ENCODE assay signal across 3 worm cellular contexts in the genomic region with DNA sequence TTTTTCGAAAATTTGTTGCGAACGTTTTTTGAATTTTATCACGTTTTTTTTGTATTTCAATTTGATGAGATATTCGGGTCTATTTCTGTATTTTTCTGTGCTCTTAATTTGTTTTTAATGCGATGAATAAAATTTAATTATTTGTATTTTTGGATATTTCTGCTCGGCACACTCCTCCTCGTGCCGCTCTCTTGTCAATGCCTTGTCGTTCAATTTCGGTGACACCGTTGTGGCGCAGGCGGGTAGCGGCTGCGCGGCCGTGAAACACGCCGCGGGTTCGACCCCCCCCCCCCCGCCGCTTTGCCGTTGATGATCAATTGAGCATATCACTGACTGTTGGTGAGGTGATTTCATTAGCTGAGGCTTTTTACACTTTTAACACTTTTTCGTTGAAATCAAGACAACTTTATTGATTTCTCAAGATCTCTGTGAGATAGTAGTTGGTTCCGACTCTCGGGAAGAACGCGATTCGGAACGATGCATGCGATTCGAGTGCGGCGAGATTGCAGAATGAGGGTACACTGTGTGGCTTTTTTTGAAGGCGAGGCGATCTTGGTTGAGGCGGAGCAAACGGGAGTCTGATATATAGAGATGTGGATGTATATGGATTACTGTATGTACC.
TF ChIP-seq lines count a peak whose summit lies in the region.

No protein-coding gene starts in this region.

TF ChIP-seq in whole organism, L1 larva, 84 proteins besides CTCF, POLR2A, EP300 and RAD21 (continued from another document and continues in another):
- TF ChIP-seq efl-1 (optimal IDR thresholded peaks at IDR 0.05; lab: Kevin White, UChicago) (peak; percentile 26 to 49), efl-1 (GFP tag; optimal IDR thresholded peaks at IDR 0.05 in 1 of 2; lab: Kevin White, UChicago) (peak; percentile 46 to 92), rnt-1 (tag; optimal IDR thresholded peaks at IDR 0.05; lab: Kevin White, UChicago) (peak; percentile 82), sox-4 (tag; optimal IDR thresholded peaks at IDR 0.05; lab: Kevin White, UChicago) (peak; percentile 27), irx-1 (tag; optimal IDR thresholded peaks at IDR 0.05; lab: Kevin White, UChicago) (peak; percentile 65), fkh-10 (GFP tag; optimal IDR thresholded peaks at IDR 0.05; lab: Kevin White, UChicago) (peak; percentile 25), ztf-11 (tag; optimal IDR thresholded peaks at IDR 0.05; lab: Kevin White, UChicago) (peak in 1 of 2 experiments; percentile 58), ama-1 (optimal IDR thresholded peaks at IDR 0.05; lab: Kevin White, UChicago) (no peak), grh-1 (GFP tag; IDR thresholded peaks at IDR 0.05; lab: Robert Waterston, UW) (peak; percentile 46; the same call in 1 of the 2 replicates), unc-86 (tag; optimal IDR thresholded peaks at IDR 0.05; lab: Kevin White, UChicago) (peak; percentile 44), elt-2 (tag; optimal IDR thresholded peaks at IDR 0.05; lab: Kevin White, UChicago) (peak; percentile 5), aha-1 (tag; optimal IDR thresholded peaks at IDR 0.05; lab: Kevin White, UChicago) (no peak), F16B12.6 (tag; optimal IDR thresholded peaks at IDR 0.05; lab: Kevin White, UChicago) (peak; percentile 45), lsy-2 (tag; optimal IDR thresholded peaks at IDR 0.05; lab: Kevin White, UChicago) (peak; percentile 53 to 59), nhr-84 (tag; optimal IDR thresholded peaks at IDR 0.05; lab: Kevin White, UChicago) (no peak), snu-23 (GFP tag; optimal IDR thresholded peaks at IDR 0.05; lab: Kevin White, UChicago) (peak; percentile 73), snpc-4 (tag; optimal IDR thresholded peaks at IDR 0.05; lab: Kevin White, UChicago) (peak; percentile 30), pag-3 (tag; optimal IDR thresholded peaks at IDR 0.05; lab: Kevin White, UChicago; ENCODE audit: borderline replicate concordance, insufficient read depth) (no peak), C16A3.4 (tag; optimal IDR thresholded peaks at IDR 0.05; lab: Kevin White, UChicago) (peak; percentile 53), ztf-4 (tag; optimal IDR thresholded peaks at IDR 0.05; lab: Kevin White, UChicago) (no peak), fkh-4 (tag; optimal IDR thresholded peaks at IDR 0.05; lab: Kevin White, UChicago; ENCODE audit: borderline replicate concordance) (no peak), nhr-76 (tag; optimal IDR thresholded peaks at IDR 0.05; lab: Kevin White, UChicago) (no peak), Y116A8C.19 (tag; optimal IDR thresholded peaks at IDR 0.05; lab: Kevin White, UChicago; ENCODE audit: borderline replicate concordance) (no peak), lin-14 (GFP tag; optimal IDR thresholded peaks at IDR 0.05; lab: Kevin White, UChicago) (peak; percentile 66), lin-35 (GFP tag; optimal IDR thresholded peaks at IDR 0.05; lab: Kevin White, UChicago) (peak; percentile 21 to 59), lin-15B (tag; optimal IDR thresholded peaks at IDR 0.05; lab: Kevin White, UChicago) (peak; percentile 24), nhr-19 (GFP tag; conservative IDR thresholded peaks at IDR 0.05; lab: Robert Waterston, UW) (peak; percentile 77), vab-15 (tag; optimal IDR thresholded peaks at IDR 0.05; lab: Kevin White, UChicago) (peak; percentile 72), swsn-7 (tag; optimal IDR thresholded peaks at IDR 0.05; lab: Kevin White, UChicago) (peak; percentile 69), lin-13 (GFP tag; optimal IDR thresholded peaks at IDR 0.05; lab: Kevin White, UChicago) (no peak), mab-9 (GFP tag; IDR thresholded peaks at IDR 0.05; lab: Robert Waterston, UW) (peak; percentile 39; the same call in 1 of the 2 replicates), mdl-1 (tag; optimal IDR thresholded peaks at IDR 0.05; lab: Kevin White, UChicago) (peak in 1 of 2 experiments; percentile 2), mep-1 (tag; optimal IDR thresholded peaks at IDR 0.05; lab: Kevin White, UChicago) (peak; percentile 69), nhr-20 (tag; optimal IDR thresholded peaks at IDR 0.05; lab: Kevin White, UChicago) (peak; percentile 56), lir-3 (tag; optimal IDR thresholded peaks at IDR 0.05; lab: Kevin White, UChicago; ENCODE audit: poor library complexity) (peak; percentile 59), skn-1 (tag; optimal IDR thresholded peaks at IDR 0.05; lab: Kevin White, UChicago) (peak; percentile 56), egl-13 (tag; optimal IDR thresholded peaks at IDR 0.05; lab: Kevin White, UChicago) (peak; percentile 76), C34B4.2 (tag; optimal IDR thresholded peaks at IDR 0.05; lab: Kevin White, UChicago) (no peak), egl-27 (tag; optimal IDR thresholded peaks at IDR 0.05; lab: Kevin White, UChicago) (no peak), tbx-2 (tag; optimal IDR thresholded peaks at IDR 0.05; lab: Kevin White, UChicago) (peak; percentile 65)

TF ChIP-seq in whole organism, L3 larva, 47 proteins besides CTCF, POLR2A, EP300 and RAD21 (continued from another document):
- TF ChIP-seq ceh-16 (tag; optimal IDR thresholded peaks at IDR 0.05; lab: Kevin White, UChicago) (no peak), mdl-1 (tag; optimal IDR thresholded peaks at IDR 0.05; lab: Kevin White, UChicago) (no peak), lin-39 (tag; optimal IDR thresholded peaks at IDR 0.05; lab: Kevin White, UChicago) (peak; percentile 89), nhr-11 (tag; optimal IDR thresholded peaks at IDR 0.05; lab: Kevin White, UChicago) (no peak), nhr-77 (tag; optimal IDR thresholded peaks at IDR 0.05; lab: Kevin White, UChicago) (no peak), fkh-2 (tag; optimal IDR thresholded peaks at IDR 0.05; lab: Kevin White, UChicago) (no peak), elt-3 (tag; optimal IDR thresholded peaks at IDR 0.05; lab: Kevin White, UChicago) (peak in 1 of 3 experiments; percentile 31), ztf-11 (tag; optimal IDR thresholded peaks at IDR 0.05; lab: Kevin White, UChicago) (no peak), elt-2 (tag; optimal IDR thresholded peaks at IDR 0.05; lab: Kevin White, UChicago) (peak; percentile 57), snpc-4 (tag; optimal IDR thresholded peaks at IDR 0.05; lab: Kevin White, UChicago) (peak; percentile 38), nhr-237 (tag; optimal IDR thresholded peaks at IDR 0.05; lab: Kevin White, UChicago) (no peak), tbx-2 (tag; optimal IDR thresholded peaks at IDR 0.05; lab: Kevin White, UChicago) (peak; percentile 80), egl-5 (tag; optimal IDR thresholded peaks at IDR 0.05; lab: Kevin White, UChicago) (no peak), sea-2 (GFP tag; optimal IDR thresholded peaks at IDR 0.05; lab: Kevin White, UChicago) (peak; percentile 66), nhr-28 (tag; optimal IDR thresholded peaks at IDR 0.05; lab: Kevin White, UChicago) (no peak), unc-39 (tag; optimal IDR thresholded peaks at IDR 0.05; lab: Kevin White, UChicago) (no peak), nhr-67 (tag; optimal IDR thresholded peaks at IDR 0.05; lab: Kevin White, UChicago) (no peak), fkh-10 (GFP tag; optimal IDR thresholded peaks at IDR 0.05; lab: Kevin White, UChicago) (no peak), elt-1 (tag; optimal IDR thresholded peaks at IDR 0.05; lab: Kevin White, UChicago) (no peak), zag-1 (tag; optimal IDR thresholded peaks at IDR 0.05; lab: Kevin White, UChicago) (no peak), unc-62 (GFP tag; optimal IDR thresholded peaks at IDR 0.05; lab: Kevin White, UChicago) (no peak), nhr-25 (tag; optimal IDR thresholded peaks at IDR 0.05; lab: Kevin White, UChicago) (no peak), ceh-28 (tag; optimal IDR thresholded peaks at IDR 0.05; lab: Kevin White, UChicago) (peak; percentile 36), ZK546.5 (tag; optimal IDR thresholded peaks at IDR 0.05; lab: Kevin White, UChicago) (no peak), nhr-23 (tag; optimal IDR thresholded peaks at IDR 0.05; lab: Kevin White, UChicago) (peak; percentile 12), ama-1 (optimal IDR thresholded peaks at IDR 0.05; lab: Kevin White, UChicago) (no peak), eor-1 (tag; optimal IDR thresholded peaks at IDR 0.05; lab: Kevin White, UChicago) (no peak), jun-1 (tag; optimal IDR thresholded peaks at IDR 0.05; lab: Kevin White, UChicago) (peak; percentile 27), pqm-1 (tag; optimal IDR thresholded peaks at IDR 0.05; lab: Kevin White, UChicago) (no peak), lsy-12 (tag; optimal IDR thresholded peaks at IDR 0.05; lab: Kevin White, UChicago) (peak; percentile 88)

TF ChIP-seq in whole organism, young adult, 124 proteins besides CTCF, POLR2A, EP300 and RAD21 (continued from another document and continues in another):
- peak; percentile 91 for TF ChIP-seq hmg-20 (GFP tag; IDR thresholded peaks at IDR 0.05; lab: Robert Waterston, UW)
- TF ChIP-seq unc-62 (GFP tag; optimal IDR thresholded peaks at IDR 0.05; lab: Kevin White, UChicago), result no peak
- peak; percentile 85 for TF ChIP-seq lin-40 (tag; optimal IDR thresholded peaks at IDR 0.05; lab: Kevin White, UChicago)
- TF ChIP-seq ztf-22 (GFP tag; optimal IDR thresholded peaks at IDR 0.05; lab: Kevin White, UChicago), result peak; percentile 92
- peak; percentile 98 for TF ChIP-seq die-1 (tag; optimal IDR thresholded peaks at IDR 0.05; lab: Kevin White, UChicago)
- peak; percentile 99 for TF ChIP-seq egl-44 (GFP tag; IDR thresholded peaks at IDR 0.05; lab: Robert Waterston, UW)
- peak; percentile 93 for TF ChIP-seq atf-7 (tag; optimal IDR thresholded peaks at IDR 0.05; lab: Kevin White, UChicago)
- TF ChIP-seq F52B5.7 (tag; optimal IDR thresholded peaks at IDR 0.05; lab: Kevin White, UChicago), result peak; percentile 99
- TF ChIP-seq pha-4 (tag; optimal IDR thresholded peaks at IDR 0.05; lab: Kevin White, UChicago), result no peak
- peak; percentile 96 to 99 for TF ChIP-seq rec-8 (tag; optimal IDR thresholded peaks at IDR 0.05; lab: Kevin White, UChicago)
- peak; percentile 99 for TF ChIP-seq T26A5.8 (tag; optimal IDR thresholded peaks at IDR 0.05; lab: Kevin White, UChicago)
- peak; percentile 99 for TF ChIP-seq egrh-3 (GFP tag; IDR thresholded peaks at IDR 0.05; lab: Robert Waterston, UW)
- TF ChIP-seq egl-18 (GFP tag; IDR thresholded peaks at IDR 0.05; lab: Robert Waterston, UW), result peak; percentile 92
- peak; percentile 92 for TF ChIP-seq lsy-27 (tag; optimal IDR thresholded peaks at IDR 0.05; lab: Kevin White, UChicago; ENCODE audit: borderline replicate concordance, insufficient read depth)
- peak; percentile 100 for TF ChIP-seq B0261.1 (tag; optimal IDR thresholded peaks at IDR 0.05; lab: Kevin White, UChicago)
- TF ChIP-seq madf-3 (GFP tag; IDR thresholded peaks at IDR 0.05; lab: Robert Waterston, UW), result peak; percentile 95
- TF ChIP-seq lin-35 (GFP tag; optimal IDR thresholded peaks at IDR 0.05; lab: Kevin White, UChicago), result peak in 2 of 3 experiments; percentile 46 to 55
- TF ChIP-seq ccch-3 (GFP tag; optimal IDR thresholded peaks at IDR 0.05; lab: Kevin White, UChicago), result peak; percentile 80
- peak; percentile 95 for TF ChIP-seq unc-130 (GFP tag; optimal IDR thresholded peaks at IDR 0.05; lab: Kevin White, UChicago)
- TF ChIP-seq aptf-2 (GFP tag; conservative IDR thresholded peaks at IDR 0.05; lab: Robert Waterston, UW), result peak; percentile 68; the same call in 1 of the 2 replicates
- TF ChIP-seq ceh-40 (GFP tag; IDR thresholded peaks at IDR 0.05; lab: Robert Waterston, UW), result peak; percentile 96
- TF ChIP-seq attf-5 (GFP tag; optimal IDR thresholded peaks at IDR 0.05; lab: Kevin White, UChicago), result peak; percentile 95
- peak; percentile 91 for TF ChIP-seq tlf-1 (GFP tag; optimal IDR thresholded peaks at IDR 0.05; lab: Kevin White, UChicago)
- TF ChIP-seq hlh-12 (tag; optimal IDR thresholded peaks at IDR 0.05; lab: Kevin White, UChicago), result peak; percentile 91
- TF ChIP-seq C06A6.2 (GFP tag; conservative IDR thresholded peaks at IDR 0.05; lab: Robert Waterston, UW), result peak; percentile 83
- TF ChIP-seq efl-1 (GFP tag; optimal IDR thresholded peaks at IDR 0.05; lab: Kevin White, UChicago), result peak; percentile 49
- TF ChIP-seq ztf-26 (tag; optimal IDR thresholded peaks at IDR 0.05; lab: Kevin White, UChicago), result peak; percentile 95
- TF ChIP-seq ceh-27 (GFP tag; optimal IDR thresholded peaks at IDR 0.05; lab: Kevin White, UChicago), result peak; percentile 96
- TF ChIP-seq ZK185.1 (tag; optimal IDR thresholded peaks at IDR 0.05; lab: Kevin White, UChicago; ENCODE audit: poor library complexity, severe bottlenecking), result peak; percentile 93
- TF ChIP-seq nhr-90 (tag; optimal IDR thresholded peaks at IDR 0.05; lab: Kevin White, UChicago), result peak; percentile 98
- TF ChIP-seq gei-17 (GFP tag; optimal IDR thresholded peaks at IDR 0.05; lab: Kevin White, UChicago), result peak; percentile 78
- peak; percentile 98 for TF ChIP-seq ceh-58 (GFP tag; IDR thresholded peaks at IDR 0.05; lab: Robert Waterston, UW)
- TF ChIP-seq ztf-28 (GFP tag; IDR thresholded peaks at IDR 0.05; lab: Robert Waterston, UW), result peak; percentile 98
- TF ChIP-seq madf-6 (GFP tag; IDR thresholded peaks at IDR 0.05; lab: Robert Waterston, UW), result peak; percentile 90
- peak; percentile 92 for TF ChIP-seq madf-10 (tag; optimal IDR thresholded peaks at IDR 0.05; lab: Kevin White, UChicago)
- TF ChIP-seq ama-1 (optimal IDR thresholded peaks at IDR 0.05; lab: Kevin White, UChicago), result no peak
- TF ChIP-seq ama-1 (GFP tag; optimal IDR thresholded peaks at IDR 0.05; lab: Kevin White, UChicago), result peak; percentile 90 to 96
- peak; percentile 96 for TF ChIP-seq let-526 (GFP tag; IDR thresholded peaks at IDR 0.05; lab: Robert Waterston, UW)
- peak; percentile 92 for TF ChIP-seq hmg-1.2 (GFP tag; IDR thresholded peaks at IDR 0.05; lab: Robert Waterston, UW)
- peak; percentile 97 for TF ChIP-seq tbx-9 (tag; optimal IDR thresholded peaks at IDR 0.05; lab: Kevin White, UChicago; ENCODE audit: borderline replicate concordance)
- peak; percentile 87 for TF ChIP-seq K11D2.4 (GFP tag; IDR thresholded peaks at IDR 0.05; lab: Robert Waterston, UW)
- TF ChIP-seq nfya-1 (tag; optimal IDR thresholded peaks at IDR 0.05; lab: Kevin White, UChicago; ENCODE audit: borderline replicate concordance, insufficient read depth), result no peak
- TF ChIP-seq mxl-1 (tag; optimal IDR thresholded peaks at IDR 0.05; lab: Kevin White, UChicago), result peak; percentile 98
- TF ChIP-seq akir-1 (GFP tag; optimal IDR thresholded peaks at IDR 0.05; lab: Kevin White, UChicago), result peak; percentile 75
- TF ChIP-seq mel-28 (tag; optimal IDR thresholded peaks at IDR 0.05; lab: Kevin White, UChicago; ENCODE audit: borderline replicate concordance), result peak; percentile 89
- peak; percentile 99 for TF ChIP-seq fkh-3 (tag; optimal IDR thresholded peaks at IDR 0.05; lab: Kevin White, UChicago)
- peak; percentile 60 for TF ChIP-seq sdz-38 (tag; optimal IDR thresholded peaks at IDR 0.05; lab: Kevin White, UChicago)
- TF ChIP-seq B0336.3 (GFP tag; IDR thresholded peaks at IDR 0.05; lab: Robert Waterston, UW), result peak; percentile 98
- peak; percentile 98 for TF ChIP-seq bed-1 (GFP tag; IDR thresholded peaks at IDR 0.05; lab: Robert Waterston, UW)
- TF ChIP-seq hsf-1 (GFP tag; IDR thresholded peaks at IDR 0.05; lab: Robert Waterston, UW), result peak; percentile 82
- TF ChIP-seq athp-1 (tag; optimal IDR thresholded peaks at IDR 0.05; lab: Kevin White, UChicago), result peak; percentile 98
- peak; percentile 99 for TF ChIP-seq sptf-2 (GFP tag; optimal IDR thresholded peaks at IDR 0.05; lab: Kevin White, UChicago)
- peak; percentile 86 for TF ChIP-seq ceh-91 (GFP tag; IDR thresholded peaks at IDR 0.05; lab: Robert Waterston, UW)
- TF ChIP-seq Y67H2A.10 (GFP tag; conservative IDR thresholded peaks at IDR 0.05; lab: Robert Waterston, UW), result peak; percentile 91
- TF ChIP-seq tbp1 (GFP tag; optimal IDR thresholded peaks at IDR 0.05; lab: Kevin White, UChicago), result peak; percentile 100
- TF ChIP-seq lag-1 (GFP tag; IDR thresholded peaks at IDR 0.05; lab: Robert Waterston, UW), result peak; percentile 71; the same call in 1 of the 2 replicates
- TF ChIP-seq F23B12.7 (tag; optimal IDR thresholded peaks at IDR 0.05; lab: Kevin White, UChicago; ENCODE audit: insufficient read depth), result peak; percentile 82
- TF ChIP-seq B0019.2 (GFP tag; conservative IDR thresholded peaks at IDR 0.05; lab: Robert Waterston, UW), result peak; percentile 87
- peak; percentile 96 for TF ChIP-seq ekl-4 (GFP tag; IDR thresholded peaks at IDR 0.05; lab: Robert Waterston, UW)
- TF ChIP-seq F39B2.1 (GFP tag; IDR thresholded peaks at IDR 0.05; lab: Robert Waterston, UW), result peak; percentile 92
- peak; percentile 92 for TF ChIP-seq B0035.1 (tag; optimal IDR thresholded peaks at IDR 0.05; lab: Kevin White, UChicago)
